Worm (Caenorhabditis elegans): ENCODE data around the gene ugt-14.

- TF ChIP-seq sea-1 (GFP tag; conservative IDR thresholded peaks at IDR 0.05) (no peak), flt-1 (GFP tag; IDR thresholded peaks at IDR 0.05) (no peak), ama-1 (optimal IDR thresholded peaks at IDR 0.05) (no peak), hmbx-1 (tag; optimal IDR thresholded peaks at IDR 0.05) (no peak), aly-1 (tag; optimal IDR thresholded peaks at IDR 0.05) (no peak), ets-7 (tag; optimal IDR thresholded peaks at IDR 0.05) (no peak), scrt-1 (GFP tag; IDR thresholded peaks at IDR 0.05) (no peak), hnd-1 (tag; optimal IDR thresholded peaks at IDR 0.05) (no peak), ceh-13 (GFP tag; optimal IDR thresholded peaks at IDR 0.05) (no peak), B0310.2 (tag; optimal IDR thresholded peaks at IDR 0.05) (no peak)
These were observed 43.3 kb upstream of the ugt-14 start, which contains the start of gene C37H5.13 for ce11 chrV:4862737-4863136.
